Fruit fly (Drosophila melanogaster) whole organism, embryonic: ENCODE measurements around the gene Fancl.

ENCODE experiments used
- Antp ChIP-seq: fragments of 200-800 bp; sonication (Bioruptor generic); optimal IDR thresholded peaks from 3 replicates; lab custom pipeline; 2016; ENCODE audit warnings: missing biosample characterization, missing genetic modification characterization
- B-H1 ChIP-seq: fragments of 200-800 bp; sonication (Bioruptor generic); IDR thresholded peaks from 3 replicates; pipeline ENCODE4 v1.3.6; 2022; ENCODE audit warnings: missing biosample characterization, missing genetic modification characterization
- CG12391 ChIP-seq: fragments of 200-800 bp; sonication (Bioruptor generic); optimal IDR thresholded peaks from 3 replicates; lab custom pipeline; 2018; ENCODE audit warnings: missing biosample characterization, mild to moderate bottlenecking, missing genetic modification characterization, moderate library complexity
- CG13296 ChIP-seq: fragments of 200-800 bp; sonication (Bioruptor generic); optimal IDR thresholded peaks from 3 replicates; lab custom pipeline; 2018; ENCODE audit warnings: missing biosample characterization, mild to moderate bottlenecking, missing genetic modification characterization
- CG14441 ChIP-seq: fragments of 200-800 bp; sonication (Bioruptor generic); IDR thresholded peaks from 2 replicates; pipeline ENCODE4 v1.3.6; 2022; ENCODE audit warnings: missing biosample characterization, missing genetic modification characterization
- CG17361 ChIP-seq: fragments of 200-800 bp; sonication (Bioruptor generic); IDR thresholded peaks from 3 replicates; pipeline ENCODE4 v1.3.6; 2022; ENCODE audit warnings: missing biosample characterization, missing genetic modification characterization
- CG2120 ChIP-seq: fragments of 200-800 bp; sonication (Bioruptor generic); optimal IDR thresholded peaks from 3 replicates; lab custom pipeline; 2016; ENCODE audit warnings: missing biosample characterization, missing genetic modification characterization
- CG2129 ChIP-seq: fragments of 200-800 bp; sonication (Bioruptor generic); IDR thresholded peaks from 2 replicates; pipeline ENCODE4 v1.3.6; 2022; ENCODE audit warnings: missing biosample characterization, missing genetic modification characterization; ENCODE audit not compliant: partially characterized antibody
- CG2199 ChIP-seq: fragments of 200-800 bp; sonication (Bioruptor generic); IDR thresholded peaks from 3 replicates; pipeline ENCODE4 v1.3.6; 2022; ENCODE audit warnings: missing biosample characterization, missing genetic modification characterization
- CG30020 ChIP-seq: fragments of 200-800 bp; optimal IDR thresholded peaks from 2 replicates; lab custom pipeline; 2019; ENCODE audit warnings: missing biosample characterization, mild to moderate bottlenecking, missing genetic modification characterization, moderate library complexity
- CG4617 ChIP-seq: fragments of 200-800 bp; sonication (Bioruptor generic); optimal IDR thresholded peaks from 3 replicates; lab custom pipeline; 2016; ENCODE audit warnings: missing biosample characterization, missing genetic modification characterization, borderline replicate concordance
- CG5180 ChIP-seq: fragments of 200-800 bp; sonication (Bioruptor generic); optimal IDR thresholded peaks from 3 replicates; lab custom pipeline; 2017; ENCODE audit warnings: missing biosample characterization, missing genetic modification characterization, mild to moderate bottlenecking, moderate library complexity, missing genetic modification reagents
- CG6654 ChIP-seq: fragments of 200-800 bp; sonication (Bioruptor generic); optimal IDR thresholded peaks from 2 replicates; lab custom pipeline; 2017; ENCODE audit warnings: missing biosample characterization, mild to moderate bottlenecking, missing genetic modification characterization
- CG6791 ChIP-seq: fragments of 200-800 bp; sonication (Bioruptor generic); IDR thresholded peaks from 3 replicates; pipeline ENCODE4 v1.3.6; 2022; ENCODE audit warnings: missing biosample characterization, missing genetic modification characterization; ENCODE audit not compliant: partially characterized antibody
- CG8765 ChIP-seq: fragments of 200-800 bp; sonication (Bioruptor generic); IDR thresholded peaks from 2 replicates; pipeline ENCODE4 v1.3.6; 2022; ENCODE audit warnings: missing biosample characterization, missing genetic modification characterization
- CoRest ChIP-seq: fragments of 200-800 bp; sonication (Bioruptor generic); optimal IDR thresholded peaks from 3 replicates; lab custom pipeline; 2018; ENCODE audit warnings: missing biosample characterization, mild to moderate bottlenecking, missing genetic modification characterization, moderate library complexity
- Eip74EF ChIP-seq, 2 experiments: fragments of 200-800 bp in 1 of 2; fragments of >200 bp in 1 of 2; sonication (Bioruptor generic) in 1 of 2; optimal IDR thresholded peaks; 2 replicates each; lab custom pipeline; 2017 to 2019; ENCODE audit warnings: missing biosample characterization in 2 of 2, missing genetic modification characterization in 2 of 2, mild to moderate bottlenecking in 1 of 2, moderate library complexity in 1 of 2
- Ets65A ChIP-seq: fragments of 200-800 bp; sonication (Bioruptor generic); peaks from one replicate; lab custom pipeline; 2016; ENCODE audit warnings: missing biosample characterization, missing genetic modification characterization
- H2.0 ChIP-seq: fragments of 200-800 bp; sonication (Bioruptor generic); IDR thresholded peaks from 2 replicates; pipeline ENCODE4 v1.3.6; 2022; ENCODE audit warnings: missing biosample characterization, missing genetic modification characterization
- HLH4C ChIP-seq: fragments of 200-800 bp; sonication (Bioruptor generic); IDR thresholded peaks from 3 replicates; pipeline ENCODE4 v1.3.6; 2022; ENCODE audit warnings: missing biosample characterization, missing genetic modification characterization; ENCODE audit not compliant: partially characterized antibody
- HmgD ChIP-seq: fragments of 200-800 bp; sonication (Bioruptor generic); optimal IDR thresholded peaks from 3 replicates; lab custom pipeline; 2016; ENCODE audit warnings: missing biosample characterization, missing genetic modification characterization
- Hmr ChIP-seq: fragments of 200-800 bp; sonication (Bioruptor generic); optimal IDR thresholded peaks from 3 replicates; lab custom pipeline; 2017; ENCODE audit warnings: mild to moderate bottlenecking, missing biosample characterization, missing genetic modification reagents, missing genetic modification characterization
- Hr78 ChIP-seq, 2 experiments: fragments of 200-800 bp in 1 of 2; fragments of >200 bp in 1 of 2; sonication (Bioruptor generic) in 1 of 2; optimal IDR thresholded peaks; 2 replicates each; lab custom pipeline; 2017 to 2019; ENCODE audit warnings: missing biosample characterization in 2 of 2, missing genetic modification characterization in 2 of 2, mild to moderate bottlenecking in 1 of 2, moderate library complexity in 1 of 2
- MTF-1 ChIP-seq: fragments of 200-800 bp; sonication (Bioruptor generic); optimal IDR thresholded peaks from 2 replicates; lab custom pipeline; 2018; ENCODE audit warnings: missing biosample characterization, mild to moderate bottlenecking, missing genetic modification characterization, borderline replicate concordance
- Meics ChIP-seq: fragments of 200-800 bp; sonication (Bioruptor generic); optimal IDR thresholded peaks from 2 replicates; lab custom pipeline; 2017; ENCODE audit warnings: missing biosample characterization, mild to moderate bottlenecking, missing genetic modification characterization
- Mrtf ChIP-seq: fragments of 200-800 bp; sonication (Bioruptor generic); IDR thresholded peaks from 3 replicates; pipeline ENCODE4 v1.3.6; 2022; ENCODE audit warnings: missing biosample characterization, missing genetic modification characterization
- Nf-YA ChIP-seq: fragments of 200-800 bp; sonication (Bioruptor generic); IDR thresholded peaks from 2 replicates; pipeline ENCODE4 v1.3.6; 2022; ENCODE audit warnings: missing biosample characterization, missing genetic modification characterization
- Opbp ChIP-seq: fragments of 200-800 bp; sonication (Bioruptor generic); IDR thresholded peaks from 3 replicates; pipeline ENCODE4 v1.3.6; 2022; ENCODE audit warnings: missing biosample characterization, missing genetic modification characterization; ENCODE audit not compliant: partially characterized antibody
- Six4 ChIP-seq: fragments of 200-800 bp; sonication (Bioruptor generic); optimal IDR thresholded peaks from 2 replicates; lab custom pipeline; 2016; ENCODE audit warnings: missing biosample characterization, missing genetic modification characterization
- Trl ChIP-seq, 3 experiments: fragments of >200 bp in 2 of 3; fragments of 200-800 bp in 1 of 3; sonication (Bioruptor generic) in 1 of 3; optimal IDR thresholded peaks; 2 replicates in 1 of 3; 3 replicates in 2 of 3; lab custom pipeline; 2016 to 2017; ENCODE audit warnings: missing biosample characterization in 1 of 3, missing genetic modification characterization in 1 of 3
- Usf ChIP-seq: fragments of 200-800 bp; sonication (Bioruptor generic); optimal IDR thresholded peaks from 2 replicates; lab custom pipeline; 2017; ENCODE audit warnings: missing genotype, missing biosample characterization, missing genetic modification characterization
- amos ChIP-seq: fragments of 200-800 bp; sonication (Bioruptor generic); IDR thresholded peaks from 2 replicates; pipeline ENCODE4 v1.3.6; 2022; ENCODE audit warnings: missing biosample characterization, missing genetic modification characterization; ENCODE audit not compliant: partially characterized antibody
- aop ChIP-seq: fragments of 200-800 bp; sonication (Bioruptor generic); IDR thresholded peaks from 2 replicates; pipeline ENCODE4 v1.3.6; 2022; ENCODE audit warnings: missing biosample characterization, missing genetic modification characterization
- bbx ChIP-seq: fragments of 200-800 bp; sonication (Bioruptor generic); IDR thresholded peaks from 2 replicates; pipeline ENCODE4 v1.3.6; 2022; ENCODE audit warnings: missing biosample characterization, missing genetic modification characterization; ENCODE audit not compliant: partially characterized antibody
- bigmax ChIP-seq: fragments of 200-800 bp; sonication (Bioruptor generic); optimal IDR thresholded peaks from 2 replicates; lab custom pipeline; 2018; ENCODE audit warnings: missing biosample characterization, mild to moderate bottlenecking, missing genetic modification characterization
- corto ChIP-seq: fragments of 200-800 bp; sonication (Bioruptor generic); optimal IDR thresholded peaks from 2 replicates; lab custom pipeline; 2016; ENCODE audit warnings: missing biosample characterization, mild to moderate bottlenecking, missing genetic modification characterization, moderate library complexity
- crp ChIP-seq, 2 experiments: fragments of 200-800 bp; sonication (Bioruptor generic); optimal IDR thresholded peaks; 2 replicates in 1 of 2; 3 replicates in 1 of 2; lab custom pipeline; 2017; ENCODE audit warnings: missing biosample characterization in 2 of 2, missing genetic modification characterization in 2 of 2, mild to moderate bottlenecking in 1 of 2, moderate library complexity in 1 of 2
- dmrt99B ChIP-seq: fragments of 200-800 bp; sonication (Bioruptor generic); optimal IDR thresholded peaks from 2 replicates; lab custom pipeline; 2018; ENCODE audit warnings: missing biosample characterization, mild to moderate bottlenecking, missing genetic modification characterization, moderate library complexity
- en ChIP-seq: fragments of 200-800 bp; sonication (Bioruptor generic); optimal IDR thresholded peaks from 2 replicates; lab custom pipeline; 2016; ENCODE audit warnings: missing biosample characterization, missing genetic modification characterization
- fru ChIP-seq: fragments of >200 bp; optimal IDR thresholded peaks from 2 replicates; lab custom pipeline; 2017
- gsb ChIP-seq: fragments of 200-800 bp; sonication (Bioruptor generic); IDR thresholded peaks from 2 replicates; pipeline ENCODE4 v1.3.6; 2022; ENCODE audit warnings: missing biosample characterization, missing genetic modification characterization
- klu ChIP-seq: fragments of 200-800 bp; sonication (Bioruptor generic); IDR thresholded peaks from 2 replicates; pipeline ENCODE4 v1.3.6; 2022; ENCODE audit warnings: missing biosample characterization, missing genetic modification characterization
- nerfin-1 ChIP-seq: fragments of 200-800 bp; sonication (Bioruptor generic); optimal IDR thresholded peaks from 3 replicates; lab custom pipeline; 2019; ENCODE audit warnings: missing biosample characterization, mild to moderate bottlenecking, missing genetic modification characterization, moderate library complexity
- ro ChIP-seq: fragments of 200-800 bp; sonication (Bioruptor generic); IDR thresholded peaks from 2 replicates; pipeline ENCODE4 v1.3.6; 2022; ENCODE audit warnings: missing biosample characterization, missing genetic modification characterization
- ssp ChIP-seq: fragments of 200-800 bp; sonication (Bioruptor generic); IDR thresholded peaks from 2 replicates; pipeline ENCODE4 v1.3.6; 2022; ENCODE audit warnings: missing biosample characterization, missing genetic modification characterization
- tap ChIP-seq: fragments of 200-800 bp; optimal IDR thresholded peaks from 3 replicates; lab custom pipeline; 2019; ENCODE audit warnings: missing biosample characterization, mild to moderate bottlenecking, missing genetic modification characterization, moderate library complexity
- trh ChIP-seq: fragments of 200-800 bp; sonication (Bioruptor generic); optimal IDR thresholded peaks from 2 replicates; lab custom pipeline; 2016; ENCODE audit warnings: missing biosample characterization, missing genetic modification characterization
- unc-4 ChIP-seq: fragments of 200-800 bp; sonication (Bioruptor generic); IDR thresholded peaks from 2 replicates; pipeline ENCODE4 v1.3.6; 2022; ENCODE audit warnings: missing biosample characterization, missing genetic modification characterization; ENCODE audit not compliant: partially characterized antibody
- vnd ChIP-seq: fragments of 200-800 bp; sonication (Bioruptor generic); IDR thresholded peaks from 3 replicates; pipeline ENCODE4 v1.3.6; 2022; ENCODE audit warnings: missing biosample characterization, missing genetic modification characterization; ENCODE audit not compliant: partially characterized antibody
- vvl ChIP-seq: fragments of 200-800 bp; sonication (Bioruptor generic); IDR thresholded peaks from 2 replicates; pipeline ENCODE4 v1.3.6; 2022; ENCODE audit warnings: missing biosample characterization, missing genetic modification characterization

Fancl gene

dm6 chr3R:10034995-10035446 is 17.6 kb downstream of the Fancl start (continued):
- TF ChIP-seq Meics (GFP tag; lab: Kevin White, UChicago) (peak; percentile 89), CG4617 (GFP tag; lab: Kevin White, UChicago) (no peak), H2.0 (GFP tag; lab: Robert Waterston, UW) (no peak), Hmr (GFP tag; lab: Kevin White, UChicago) (no peak), unc-4 (GFP tag; lab: Robert Waterston, UW) (no peak), MTF-1 (GFP tag; lab: Kevin White, UChicago) (no peak), CG14441 (GFP tag; lab: Robert Waterston, UW) (no peak), amos (no peak), crp (GFP tag; optimal IDR thresholded peaks at IDR 0.05; lab: Kevin White, UChicago) (no peak), CG8765 (GFP tag; lab: Robert Waterston, UW) (no peak), CG2120 (GFP tag; lab: Kevin White, UChicago) (no peak), CG2199 (GFP tag; lab: Robert Waterston, UW) (0 out of 3 replicates have a peak, but pooled peaks have one; percentile 54), dmrt99B (peak; percentile 38), klu (GFP tag; lab: Robert Waterston, UW) (no peak), bigmax (GFP tag; lab: Kevin White, UChicago) (no peak), CG13296 (GFP tag; lab: Kevin White, UChicago) (no peak), CG6654 (GFP tag; lab: Kevin White, UChicago) (no peak), CG17361 (GFP tag; lab: Robert Waterston, UW) (peak; percentile 32; the same call in 1 of the 3 replicates), Nf-YA (no peak), vvl (GFP tag; lab: Robert Waterston, UW) (no peak), trh (GFP tag; lab: Kevin White, UChicago) (no peak), nerfin-1 (tag; lab: Kevin White, UChicago) (no peak), corto (GFP tag; lab: Kevin White, UChicago) (no peak), HmgD (GFP tag; lab: Kevin White, UChicago) (no peak), ssp (GFP tag; lab: Robert Waterston, UW) (no peak), aop (GFP tag; lab: Robert Waterston, UW) (no peak), bbx (GFP tag; lab: Robert Waterston, UW) (no peak), HLH4C (GFP tag; lab: Robert Waterston, UW) (no peak), Six4 (GFP tag; lab: Kevin White, UChicago) (no peak), ro (GFP tag; lab: Robert Waterston, UW) (no peak), CG30020 (tag; lab: Kevin White, UChicago) (no peak), CG12391 (tag; lab: Kevin White, UChicago) (no peak), Mrtf (GFP tag; lab: Robert Waterston, UW) (no peak), Hr78 (GFP tag; optimal IDR thresholded peaks at IDR 0.05; lab: Kevin White, UChicago) (peak in 1 of 2 experiments; percentile 63), B-H1 (GFP tag; lab: Robert Waterston, UW) (no peak), Trl (optimal IDR thresholded peaks at IDR 0.05; lab: Kevin White, UChicago) (peak; percentile 56 to 82), Trl (GFP tag; optimal IDR thresholded peaks at IDR 0.05; lab: Kevin White, UChicago) (no peak), CG5180 (GFP tag; lab: Kevin White, UChicago) (no peak), CoRest (no peak), vnd (GFP tag; lab: Robert Waterston, UW) (no peak), CG2129 (GFP tag; lab: Robert Waterston, UW) (no peak), Opbp (GFP tag; lab: Robert Waterston, UW) (no peak), Antp (GFP tag; lab: Kevin White, UChicago) (no peak), tap (tag; lab: Kevin White, UChicago) (no peak), en (GFP tag; lab: Kevin White, UChicago) (no peak), CG6791 (no peak), Ets65A (GFP tag; lab: Kevin White, UChicago) (no peak), Eip74EF (GFP tag; optimal IDR thresholded peaks at IDR 0.05; lab: Kevin White, UChicago) (peak in 1 of 2 experiments; percentile 44), gsb (GFP tag; lab: Robert Waterston, UW) (no peak), fru (lab: Kevin White, UChicago) (no peak), Usf (GFP tag; lab: Kevin White, UChicago) (no peak)
